Worm (Caenorhabditis elegans): Measurements from ENCODE around the gene tag-294.

The tag-294 gene

DNA sequence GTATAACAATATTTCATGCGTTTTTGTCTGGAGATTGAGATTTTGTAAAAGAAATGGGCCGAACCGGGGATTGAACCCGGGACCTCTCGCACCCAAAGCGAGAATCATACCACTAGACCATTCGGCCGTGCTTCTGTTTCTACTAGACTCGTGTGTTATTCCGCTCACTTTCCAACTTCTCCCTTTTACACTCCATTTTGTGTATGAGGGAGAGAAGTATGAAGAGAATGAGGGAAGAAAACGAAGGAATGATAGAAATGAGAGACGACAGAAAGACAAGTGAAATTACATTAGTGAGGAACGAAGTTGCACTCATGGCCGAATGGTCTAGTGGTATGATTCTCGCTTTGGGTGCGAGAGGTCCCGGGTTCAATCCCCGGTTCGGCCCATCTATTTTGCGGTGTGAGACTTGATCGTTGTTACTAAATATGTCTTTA, 38.0 kb upstream of the tag-294 start (continued):
- TF ChIP-seq mel-28 (tag; optimal IDR thresholded peaks at IDR 0.05; ENCODE audit: borderline replicate concordance) (peak; percentile 32), Y79H2A.3 (GFP tag; conservative IDR thresholded peaks at IDR 0.05) (0 out of 2 replicates have a peak, but pooled peaks have one; percentile 63), unc-130 (GFP tag; optimal IDR thresholded peaks at IDR 0.05) (peak; percentile 81), ceh-58 (GFP tag; IDR thresholded peaks at IDR 0.05) (0 out of 2 replicates have a peak, but pooled peaks have one; percentile 47), T07F8.4 (tag; optimal IDR thresholded peaks at IDR 0.05) (peak; percentile 84), dpl-1 (GFP tag; optimal IDR thresholded peaks at IDR 0.05) (no peak), F49E8.2 (tag; optimal IDR thresholded peaks at IDR 0.05; ENCODE audit: insufficient read depth) (peak; percentile 36), ccch-3 (GFP tag; optimal IDR thresholded peaks at IDR 0.05) (peak; percentile 74), let-526 (GFP tag; IDR thresholded peaks at IDR 0.05) (peak; percentile 83; the same call in 1 of the 2 replicates), lsy-27 (tag; optimal IDR thresholded peaks at IDR 0.05; ENCODE audit: borderline replicate concordance, insufficient read depth) (no peak), hrde-1 (tag; optimal IDR thresholded peaks at IDR 0.05; ENCODE audit: borderline replicate concordance) (peak; percentile 54), C06A6.2 (GFP tag; conservative IDR thresholded peaks at IDR 0.05) (peak; percentile 61; the same call in 1 of the 2 replicates), attf-5 (GFP tag; optimal IDR thresholded peaks at IDR 0.05) (peak; percentile 69), tbp1 (GFP tag; optimal IDR thresholded peaks at IDR 0.05) (peak; percentile 96), athp-1 (tag; optimal IDR thresholded peaks at IDR 0.05) (peak; percentile 65), Y67H2A.10 (GFP tag; conservative IDR thresholded peaks at IDR 0.05) (peak; percentile 35; the same call in 1 of the 2 replicates), ztf-25 (GFP tag; IDR thresholded peaks at IDR 0.05) (peak; percentile 87; the same call in 1 of the 2 replicates), repo-1 (tag; optimal IDR thresholded peaks at IDR 0.05) (peak; percentile 89), tbx-9 (tag; optimal IDR thresholded peaks at IDR 0.05; ENCODE audit: borderline replicate concordance) (no peak), ceh-40 (GFP tag; IDR thresholded peaks at IDR 0.05) (0 out of 2 replicates have a peak, but pooled peaks have one; percentile 56), nfyb-1 (GFP tag; IDR thresholded peaks at IDR 0.05) (peak; percentile 85), snpc-4 (GFP tag; optimal IDR thresholded peaks at IDR 0.05) (peak; percentile 73), snpc-4 (tag; optimal IDR thresholded peaks at IDR 0.05) (peak; percentile 11 to 83 (median 78)), attf-3 (GFP tag; conservative IDR thresholded peaks at IDR 0.05) (peak; percentile 53; the same call in 1 of the 2 replicates), mes-4 (tag; optimal IDR thresholded peaks at IDR 0.05) (peak; percentile 83), ztf-18 (tag; optimal IDR thresholded peaks at IDR 0.05) (peak; percentile 80), F10E7.11 (tag; optimal IDR thresholded peaks at IDR 0.05) (peak; percentile 27), bed-2 (GFP tag; IDR thresholded peaks at IDR 0.05) (peak; percentile 55; the same call in 1 of the 2 replicates), aptf-2 (GFP tag; conservative IDR thresholded peaks at IDR 0.05) (peak; percentile 74; the same call in 1 of the 2 replicates), ceh-91 (GFP tag; IDR thresholded peaks at IDR 0.05) (0 out of 2 replicates have a peak, but pooled peaks have one; percentile 29), rec-8 (tag; optimal IDR thresholded peaks at IDR 0.05) (peak; percentile 79 to 89), lag-1 (GFP tag; IDR thresholded peaks at IDR 0.05) (no peak), lin-26 (GFP tag; IDR thresholded peaks at IDR 0.05) (peak; percentile 89), ama-1 (optimal IDR thresholded peaks at IDR 0.05) (no peak), ama-1 (GFP tag; optimal IDR thresholded peaks at IDR 0.05) (peak; percentile 69 to 82), rcor-1 (GFP tag; IDR thresholded peaks at IDR 0.05) (peak; percentile 70), egl-44 (GFP tag; IDR thresholded peaks at IDR 0.05) (peak; percentile 89), ztf-3 (GFP tag; optimal IDR thresholded peaks at IDR 0.05) (no peak), F22D6.2 (tag; optimal IDR thresholded peaks at IDR 0.05) (peak; percentile 62), bed-1 (GFP tag; IDR thresholded peaks at IDR 0.05) (peak; percentile 90; the same call in 1 of the 2 replicates), nhr-90 (tag; optimal IDR thresholded peaks at IDR 0.05) (peak; percentile 93), hlh-26 (GFP tag; conservative IDR thresholded peaks at IDR 0.05) (no peak), ets-4 (GFP tag; optimal IDR thresholded peaks at IDR 0.05) (peak; percentile 76), ztf-26 (tag; optimal IDR thresholded peaks at IDR 0.05) (peak; percentile 91)
